Fruit fly (Drosophila melanogaster): ENCODE measurements around the gene CG17440.

DNA sequence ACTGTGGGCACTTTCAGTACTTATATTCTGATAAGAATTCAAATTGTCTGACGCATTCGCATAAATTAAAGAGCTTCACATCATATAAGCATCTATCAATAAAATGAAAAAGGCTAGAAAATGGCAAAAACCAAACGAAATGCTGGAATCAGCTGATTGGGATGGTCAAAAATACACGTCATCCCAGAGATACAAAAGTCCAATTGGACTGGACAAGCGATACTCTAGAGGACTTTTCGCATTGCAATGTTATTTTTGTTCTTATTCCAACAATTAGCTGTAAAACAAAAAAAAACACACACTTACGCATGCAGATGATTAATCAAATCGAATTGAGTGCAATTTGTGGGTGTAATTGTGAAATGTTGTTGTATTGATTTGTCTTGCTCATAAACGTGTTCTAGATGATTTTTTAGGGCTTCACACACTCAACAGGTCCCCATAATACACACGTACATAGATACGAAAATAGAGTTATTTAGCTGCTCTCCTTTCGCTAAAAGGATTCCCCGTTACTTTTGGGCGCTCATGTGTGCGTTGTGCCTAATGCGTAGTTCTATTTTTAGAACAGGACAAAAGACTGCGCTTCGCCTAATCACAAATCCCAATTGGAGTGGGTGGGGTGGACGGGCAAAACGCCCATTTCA lies 12.4 kb upstream of the CG17440 start:
- TF ChIP-seq EcR (GFP tag; optimal IDR thresholded peaks at IDR 0.05) (no peak), pan (optimal IDR thresholded peaks at IDR 0.05) (no peak)

Data from whole organism.